Worm (Caenorhabditis elegans): Measurements from ENCODE around the gene F41G3.19.

DNA sequence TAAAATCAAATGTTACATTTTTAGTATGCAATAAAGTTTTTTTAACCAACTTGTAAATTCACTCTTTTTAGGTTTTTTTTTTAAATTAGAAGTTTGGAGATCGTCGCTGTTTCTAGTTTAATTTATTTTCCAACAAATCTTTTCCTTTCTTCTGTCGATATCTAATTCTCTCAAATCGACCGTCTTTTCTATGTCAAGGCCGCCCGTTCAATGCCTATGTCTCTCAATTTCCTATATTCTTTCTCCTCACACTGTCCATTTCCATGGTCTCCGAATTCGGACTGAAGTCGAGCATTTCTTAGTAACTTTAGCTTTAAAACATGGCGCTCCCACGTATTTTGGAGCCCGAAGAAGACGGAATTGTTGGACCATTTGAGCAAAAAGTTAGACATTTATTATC, 35.3 kb downstream of the F41G3.19 start, which contains the start of the genes T14B4.5 and T14B4.20:
- TF ChIP-seq ceh-82 (tag; optimal IDR thresholded peaks at IDR 0.05), result no peak
- no peak for TF ChIP-seq nhr-25 (tag; optimal IDR thresholded peaks at IDR 0.05)
- no peak for TF ChIP-seq fos-1 (tag; optimal IDR thresholded peaks at IDR 0.05)
- no peak for TF ChIP-seq lsy-2 (tag; optimal IDR thresholded peaks at IDR 0.05)
- no peak for TF ChIP-seq snpc-4 (tag; optimal IDR thresholded peaks at IDR 0.05)
- no peak for TF ChIP-seq R02D3.7 (tag; optimal IDR thresholded peaks at IDR 0.05)
- no peak for TF ChIP-seq aly-2 (tag; optimal IDR thresholded peaks at IDR 0.05)
- TF ChIP-seq nhr-237 (tag; optimal IDR thresholded peaks at IDR 0.05), result no peak
- no peak for TF ChIP-seq nhr-77 (tag; optimal IDR thresholded peaks at IDR 0.05)
- TF ChIP-seq skn-1 (tag; optimal IDR thresholded peaks at IDR 0.05), result no peak
- no peak for TF ChIP-seq elt-3 (tag; optimal IDR thresholded peaks at IDR 0.05)
- no peak for TF ChIP-seq blmp-1 (tag; optimal IDR thresholded peaks at IDR 0.05; ENCODE audit: insufficient read depth)
- TF ChIP-seq unc-62 (GFP tag; optimal IDR thresholded peaks at IDR 0.05), result no peak
- TF ChIP-seq Y55F3AM.14 (GFP tag; optimal IDR thresholded peaks at IDR 0.05), result no peak
